Worm (Caenorhabditis elegans) whole organism, young adult: Measurements from ENCODE around the gene K10G4.5.

Experiments
- B0019.2 ChIP-seq: fragments of 200-800 bp; sonication (Bioruptor generic); conservative IDR thresholded peaks from 2 replicates; pipeline ENCODE4 v1.3.6; 2022; ENCODE audit warnings: missing genetic modification reagents, missing genetic modification characterization, missing compliant biosample characterization
- F23B12.7 ChIP-seq: sonication (generic microtip); optimal IDR thresholded peaks from 2 replicates; lab custom pipeline; 2017; ENCODE audit warnings: missing genetic modification characterization, mild to moderate bottlenecking, missing compliant biosample characterization, antibody characterized with exemption, moderate library complexity; ENCODE audit not compliant: insufficient read depth
- F49E8.2 ChIP-seq: sonication (generic microtip); optimal IDR thresholded peaks from 3 replicates; lab custom pipeline; 2017; ENCODE audit warnings: missing genetic modification characterization, mild to moderate bottlenecking, missing compliant biosample characterization, antibody characterized with exemption, moderate library complexity; ENCODE audit not compliant: insufficient read depth
- F55B11.4 ChIP-seq: sonication (generic microtip); optimal IDR thresholded peaks from 2 replicates; lab custom pipeline; 2016; ENCODE audit warnings: missing compliant biosample characterization, missing genetic modification characterization, borderline replicate concordance; ENCODE audit not compliant: insufficient read depth
- F57A8.1 ChIP-seq: fragments of 200-800 bp; sonication (Bioruptor generic); optimal IDR thresholded peaks from 2 replicates; lab custom pipeline; 2018; ENCODE audit warnings: mild to moderate bottlenecking, missing genetic modification characterization, moderate library complexity, missing compliant biosample characterization
- K12H6.12 ChIP-seq: fragments of 200-800 bp; sonication (Bioruptor generic); optimal IDR thresholded peaks from 2 replicates; lab custom pipeline; 2018; ENCODE audit warnings: mild to moderate bottlenecking, missing genetic modification characterization, missing compliant biosample characterization
- T07F8.4 ChIP-seq: sonication (generic microtip); optimal IDR thresholded peaks from 2 replicates; lab custom pipeline; 2016; ENCODE audit warnings: mild to moderate bottlenecking, missing genetic modification characterization, moderate library complexity, missing compliant biosample characterization
- ZK185.1 ChIP-seq: sonication (generic microtip); optimal IDR thresholded peaks from 2 replicates; lab custom pipeline; 2016; ENCODE audit warnings: mild to moderate bottlenecking, missing genetic modification characterization, missing compliant biosample characterization; ENCODE audit not compliant: poor library complexity, severe bottlenecking
- aptf-3 ChIP-seq: fragments of 200-800 bp; sonication (Bioruptor generic); IDR thresholded peaks from 2 replicates; pipeline ENCODE4 v1.3.6; 2022; ENCODE audit warnings: missing genetic modification characterization, missing compliant biosample characterization
- bed-1 ChIP-seq: fragments of 200-800 bp; sonication (Bioruptor generic); IDR thresholded peaks from 2 replicates; pipeline ENCODE4 v1.3.6; 2022; ENCODE audit warnings: missing genetic modification reagents, missing genetic modification characterization, missing compliant biosample characterization
- cebp-1 ChIP-seq, 2 experiments: fragments of 200-800 bp in 1 of 2; sonication (Bioruptor generic) in 1 of 2; sonication (generic microtip) in 1 of 2; IDR thresholded peaks in 1 of 2; optimal IDR thresholded peaks in 1 of 2; 2 replicates each; pipeline versions ENCODE4 v1.3.6 to Lab custom; 2017 to 2022; ENCODE audit warnings: missing compliant biosample characterization in 2 of 2, missing genetic modification characterization in 2 of 2, mild to moderate bottlenecking in 1 of 2, missing genetic modification reagents in 1 of 2, moderate library complexity in 1 of 2
- chd-7 ChIP-seq: sonication (generic microtip); optimal IDR thresholded peaks from 2 replicates; lab custom pipeline; 2016; ENCODE audit warnings: mild to moderate bottlenecking, missing genetic modification characterization, moderate library complexity, missing compliant biosample characterization
- die-1 ChIP-seq: sonication (generic microtip); optimal IDR thresholded peaks from 2 replicates; lab custom pipeline; 2016; ENCODE audit warnings: missing genotype, mild to moderate bottlenecking, missing genetic modification characterization, missing compliant biosample characterization
- dox-1 ChIP-seq: fragments of 200-800 bp; sonication (Bioruptor generic); IDR thresholded peaks from 2 replicates; pipeline ENCODE4 v1.3.6; 2022; ENCODE audit warnings: missing genetic modification reagents, missing genetic modification characterization, missing compliant biosample characterization
- egl-18 ChIP-seq: fragments of 200-800 bp; sonication (Bioruptor generic); IDR thresholded peaks from 2 replicates; pipeline ENCODE4 v1.3.6; 2022; ENCODE audit warnings: missing genetic modification reagents, missing genetic modification characterization, missing compliant biosample characterization
- egrh-3 ChIP-seq: fragments of 200-800 bp; sonication (Bioruptor generic); IDR thresholded peaks from 2 replicates; pipeline ENCODE4 v1.3.6; 2022; ENCODE audit warnings: missing genetic modification reagents, missing genetic modification characterization, missing compliant biosample characterization
- ekl-4 ChIP-seq: fragments of 200-800 bp; sonication (Bioruptor generic); IDR thresholded peaks from 2 replicates; pipeline ENCODE4 v1.3.6; 2022; ENCODE audit warnings: missing genetic modification reagents, missing genetic modification characterization, missing compliant biosample characterization
- hrde-1 ChIP-seq: sonication (generic microtip); optimal IDR thresholded peaks from 2 replicates; lab custom pipeline; 2016; ENCODE audit warnings: missing genetic modification characterization, mild to moderate bottlenecking, missing compliant biosample characterization, moderate library complexity, missing genotype, missing genetic modification reagents, borderline replicate concordance
- hsf-1 ChIP-seq: fragments of 200-800 bp; sonication (Bioruptor generic); IDR thresholded peaks from 2 replicates; pipeline ENCODE4 v1.3.6; 2022; ENCODE audit warnings: missing genetic modification reagents, missing genetic modification characterization, missing compliant biosample characterization
- let-526 ChIP-seq: fragments of 200-800 bp; sonication (Bioruptor generic); IDR thresholded peaks from 2 replicates; pipeline ENCODE4 v1.3.6; 2022; ENCODE audit warnings: missing genetic modification reagents, missing genetic modification characterization, missing compliant biosample characterization
- lin-26 ChIP-seq: fragments of 200-800 bp; sonication (Bioruptor generic); IDR thresholded peaks from 2 replicates; pipeline ENCODE4 v1.3.6; 2022; ENCODE audit warnings: missing genetic modification reagents, missing genetic modification characterization, missing compliant biosample characterization
- lin-40 ChIP-seq: sonication (generic microtip); optimal IDR thresholded peaks from 2 replicates; lab custom pipeline; 2016; ENCODE audit warnings: missing genetic modification characterization, mild to moderate bottlenecking, missing compliant biosample characterization, missing genotype, missing genetic modification reagents
- lir-1 ChIP-seq: fragments of 200-800 bp; sonication (Bioruptor generic); conservative IDR thresholded peaks from 2 replicates; pipeline ENCODE4 v1.3.6; 2022; ENCODE audit warnings: missing genetic modification reagents, missing genetic modification characterization, missing compliant biosample characterization
- lsy-27 ChIP-seq: sonication (generic microtip); optimal IDR thresholded peaks from 2 replicates; lab custom pipeline; 2017; ENCODE audit warnings: missing genetic modification characterization, mild to moderate bottlenecking, missing compliant biosample characterization, antibody characterized with exemption, missing genotype, borderline replicate concordance; ENCODE audit not compliant: insufficient read depth
- madf-6 ChIP-seq: fragments of 200-800 bp; sonication (Bioruptor generic); IDR thresholded peaks from 2 replicates; pipeline ENCODE4 v1.3.6; 2022; ENCODE audit warnings: missing genetic modification reagents, missing genetic modification characterization, missing compliant biosample characterization
- mcd-1 ChIP-seq: fragments of 200-800 bp; sonication (Bioruptor generic); IDR thresholded peaks from 2 replicates; pipeline ENCODE4 v1.3.6; 2022; ENCODE audit warnings: missing genetic modification reagents, missing genetic modification characterization, missing compliant biosample characterization
- mes-4 ChIP-seq: sonication (generic microtip); optimal IDR thresholded peaks from 2 replicates; lab custom pipeline; 2016; ENCODE audit warnings: missing genotype, missing genetic modification characterization, missing compliant biosample characterization
- mxl-1 ChIP-seq: sonication (generic microtip); optimal IDR thresholded peaks from 2 replicates; lab custom pipeline; 2016; ENCODE audit warnings: missing genetic modification characterization, missing compliant biosample characterization
- nfya-1 ChIP-seq: sonication (generic microtip); optimal IDR thresholded peaks from 2 replicates; lab custom pipeline; 2017; ENCODE audit warnings: antibody characterized with exemption, missing compliant biosample characterization, missing genetic modification characterization, borderline replicate concordance; ENCODE audit not compliant: insufficient read depth
- nfyb-1 ChIP-seq: fragments of 200-800 bp; sonication (Bioruptor generic); IDR thresholded peaks from 2 replicates; pipeline ENCODE4 v1.3.6; 2022; ENCODE audit warnings: missing genetic modification reagents, missing genetic modification characterization, missing compliant biosample characterization
- nhr-80 ChIP-seq: sonication (generic microtip); optimal IDR thresholded peaks from 2 replicates; lab custom pipeline; 2016; ENCODE audit warnings: missing genetic modification characterization, missing compliant biosample characterization
- sea-2 ChIP-seq: fragments of 200-800 bp; sonication (Bioruptor generic); IDR thresholded peaks from 2 replicates; pipeline ENCODE4 v1.3.6; 2022; ENCODE audit warnings: missing genetic modification characterization, missing compliant biosample characterization
- snpc-1.3 ChIP-seq: sonication (generic microtip); optimal IDR thresholded peaks from 2 replicates; lab custom pipeline; 2017; ENCODE audit warnings: missing genetic modification characterization, mild to moderate bottlenecking, missing compliant biosample characterization, antibody characterized with exemption, moderate library complexity, missing genotype, missing genetic modification reagents; ENCODE audit not compliant: insufficient read depth
- snpc-4 ChIP-seq, 5 experiments: fragments of 150-350 bp in 1 of 5; sonication (generic microtip) in 4 of 5; optimal IDR thresholded peaks; 2 replicates each; lab custom pipeline; 2014 to 2018; ENCODE audit warnings: missing genetic modification characterization in 5 of 5, missing biosample characterization in 3 of 5, antibody characterized with exemption in 2 of 5, mild to moderate bottlenecking in 2 of 5, missing compliant biosample characterization in 2 of 5, missing genotype in 2 of 5, moderate library complexity in 2 of 5, missing genetic modification reagents in 1 of 5
- unc-130 ChIP-seq: sonication (generic microtip); optimal IDR thresholded peaks from 2 replicates; lab custom pipeline; 2016; ENCODE audit warnings: missing genetic modification reagents, missing genetic modification characterization, missing compliant biosample characterization
- zfh-2 ChIP-seq: fragments of 200-800 bp; sonication (Bioruptor generic); conservative IDR thresholded peaks from 2 replicates; pipeline ENCODE4 v1.3.6; 2022; ENCODE audit warnings: missing genetic modification reagents, missing genetic modification characterization, missing compliant biosample characterization
- ztf-25 ChIP-seq: fragments of 200-800 bp; sonication (Bioruptor generic); IDR thresholded peaks from 2 replicates; pipeline ENCODE4 v1.3.6; 2022; ENCODE audit warnings: missing genetic modification reagents, missing genetic modification characterization, missing compliant biosample characterization
- ztf-28 ChIP-seq: fragments of 200-800 bp; sonication (Bioruptor generic); IDR thresholded peaks from 2 replicates; pipeline ENCODE4 v1.3.6; 2022; ENCODE audit warnings: missing genetic modification reagents, missing genetic modification characterization, missing compliant biosample characterization

Gene K10G4.5

DNA sequence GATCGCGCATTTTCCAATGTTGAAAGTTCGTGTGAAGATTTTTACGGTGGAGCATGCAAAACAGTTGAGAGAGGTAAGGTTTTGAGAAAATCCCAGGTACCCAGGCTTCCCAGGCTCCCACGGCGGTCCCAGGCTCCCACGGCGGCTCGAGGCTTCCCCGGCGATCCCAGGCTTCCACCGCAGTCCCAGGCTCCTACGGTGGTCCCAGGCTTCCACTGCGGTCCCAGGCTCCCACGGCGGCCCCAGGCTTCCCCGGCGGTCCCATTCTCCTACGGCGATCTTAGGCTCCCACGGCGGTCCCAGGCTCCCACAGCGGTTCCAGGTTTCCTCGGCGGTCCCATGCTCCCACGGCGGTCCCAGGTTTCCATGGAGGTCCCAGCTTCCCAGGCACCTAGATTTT, 22.6 kb upstream of the K10G4.5 start:
- TF ChIP-seq lsy-27 (tag; lab: Kevin White, UChicago): no peak
- peak; percentile 96 for TF ChIP-seq zfh-2 (GFP tag; lab: Robert Waterston, UW)
- TF ChIP-seq mcd-1 (GFP tag; lab: Robert Waterston, UW): no peak; the same call in 1 of the 2 replicates
- no peak for TF ChIP-seq T07F8.4 (tag; lab: Kevin White, UChicago)
- TF ChIP-seq aptf-3 (GFP tag; lab: Robert Waterston, UW): 0 out of 2 replicates have a peak, but pooled peaks have one; percentile 9
- TF ChIP-seq hsf-1 (GFP tag; lab: Robert Waterston, UW): no peak
- no peak for TF ChIP-seq egl-18 (GFP tag; lab: Robert Waterston, UW)
- TF ChIP-seq chd-7 (tag; lab: Kevin White, UChicago): no peak
- peak; percentile 59; the same call in 1 of the 2 replicates for TF ChIP-seq nfyb-1
- no peak for TF ChIP-seq K12H6.12 (tag; lab: Kevin White, UChicago)
- peak; percentile 21; the same call in 1 of the 2 replicates for TF ChIP-seq ztf-28 (GFP tag; lab: Robert Waterston, UW)
- no peak for TF ChIP-seq unc-130
- no peak for TF ChIP-seq ZK185.1 (tag; lab: Kevin White, UChicago)
- TF ChIP-seq bed-1: no peak
- TF ChIP-seq hrde-1: no peak
- TF ChIP-seq lin-26: peak; percentile 52; the same call in 1 of the 2 replicates
- peak; percentile 98 for TF ChIP-seq egrh-3
- TF ChIP-seq mxl-1: no peak
- no peak for TF ChIP-seq ekl-4 (GFP tag; lab: Robert Waterston, UW)
- peak; percentile 48; the same call in 1 of the 2 replicates for TF ChIP-seq sea-2
- TF ChIP-seq lir-1: no peak
- TF ChIP-seq F49E8.2 (tag; lab: Kevin White, UChicago): no peak
- peak; percentile 35; the same call in 1 of the 2 replicates for TF ChIP-seq dox-1 (GFP tag; lab: Robert Waterston, UW)
- no peak for TF ChIP-seq snpc-1.3 (tag; lab: Kevin White, UChicago)
- TF ChIP-seq B0019.2 (GFP tag; lab: Robert Waterston, UW): no peak
- TF ChIP-seq lin-40 (tag; lab: Kevin White, UChicago): no peak
- no peak for TF ChIP-seq F57A8.1
- no peak for TF ChIP-seq nfya-1 (tag; lab: Kevin White, UChicago)
- no peak for TF ChIP-seq die-1 (tag; lab: Kevin White, UChicago)
- TF ChIP-seq let-526 (GFP tag; lab: Robert Waterston, UW): no peak
- TF ChIP-seq nhr-80 (tag; lab: Kevin White, UChicago): no peak
- no peak for TF ChIP-seq F23B12.7 (tag; lab: Kevin White, UChicago)
- TF ChIP-seq snpc-4 (GFP tag; optimal IDR thresholded peaks at IDR 0.05; lab: Kevin White, UChicago): no peak
- no peak for TF ChIP-seq snpc-4 (tag; optimal IDR thresholded peaks at IDR 0.05; lab: Kevin White, UChicago)
- no peak for TF ChIP-seq ztf-25 (GFP tag; lab: Robert Waterston, UW)
- no peak for TF ChIP-seq madf-6 (GFP tag; lab: Robert Waterston, UW)
- TF ChIP-seq cebp-1 (GFP tag; IDR thresholded peaks at IDR 0.05; lab: Robert Waterston, UW): no peak
- TF ChIP-seq cebp-1 (tag; optimal IDR thresholded peaks at IDR 0.05; lab: Kevin White, UChicago): no peak
- no peak for TF ChIP-seq F55B11.4 (tag; lab: Kevin White, UChicago)
- TF ChIP-seq mes-4 (tag; lab: Kevin White, UChicago): no peak
